Worm (Caenorhabditis elegans) whole organism, L2 larva: ENCODE data around the gene gei-4.

Source experiments
- C34F6.9 ChIP-seq: fragments of 150-350 bp; optimal IDR thresholded peaks from 2 replicates; lab custom pipeline; 2014; ENCODE audit warnings: missing biosample characterization, missing genetic modification characterization
- F13H6.1 ChIP-seq: sonication (generic microtip); optimal IDR thresholded peaks from 2 replicates; lab custom pipeline; 2016; ENCODE audit warnings: missing genetic modification characterization, missing compliant biosample characterization
- R02D3.7 ChIP-seq: fragments of 150-350 bp; optimal IDR thresholded peaks from 2 replicates; lab custom pipeline; 2014; ENCODE audit warnings: missing biosample characterization, missing genetic modification characterization
- Y55F3AM.14 ChIP-seq: fragments of 200-800 bp; sonication (Bioruptor generic); optimal IDR thresholded peaks from 2 replicates; lab custom pipeline; 2018; ENCODE audit warnings: mild to moderate bottlenecking, missing genetic modification characterization, missing compliant biosample characterization
- ZK546.5 ChIP-seq: sonication (generic microtip); optimal IDR thresholded peaks from 2 replicates; lab custom pipeline; 2017; ENCODE audit warnings: missing biosample characterization, missing genetic modification characterization
- alr-1 ChIP-seq: fragments of 150-350 bp; optimal IDR thresholded peaks from 2 replicates; lab custom pipeline; 2014; ENCODE audit warnings: missing biosample characterization, missing genetic modification characterization
- aly-2 ChIP-seq: fragments of 150-350 bp; optimal IDR thresholded peaks from 2 replicates; lab custom pipeline; 2014; ENCODE audit warnings: missing biosample characterization, missing genetic modification characterization
- ama-1 ChIP-seq: fragments of 150-350 bp; optimal IDR thresholded peaks from 2 replicates; lab custom pipeline; 2018; ENCODE audit warnings: inconsistent platforms
- blmp-1 ChIP-seq: sonication (generic microtip); optimal IDR thresholded peaks from 2 replicates; lab custom pipeline; 2017; ENCODE audit warnings: missing genetic modification characterization, mild to moderate bottlenecking, missing compliant biosample characterization, antibody characterized with exemption, moderate library complexity; ENCODE audit not compliant: insufficient read depth
- ceh-16 ChIP-seq: fragments of 150-350 bp; optimal IDR thresholded peaks from 2 replicates; lab custom pipeline; 2014; ENCODE audit warnings: missing biosample characterization, missing genetic modification characterization
- ceh-82 ChIP-seq: fragments of 150-350 bp; optimal IDR thresholded peaks from 2 replicates; lab custom pipeline; 2014; ENCODE audit warnings: missing biosample characterization, missing genetic modification characterization
- crh-2 ChIP-seq: sonication (generic microtip); optimal IDR thresholded peaks from 2 replicates; lab custom pipeline; 2017; ENCODE audit warnings: missing biosample characterization, missing genetic modification characterization
- elt-3 ChIP-seq: sonication (generic microtip); optimal IDR thresholded peaks from 2 replicates; lab custom pipeline; 2017; ENCODE audit warnings: missing biosample characterization, missing genetic modification characterization
- fos-1 ChIP-seq: fragments of 150-350 bp; optimal IDR thresholded peaks from 2 replicates; lab custom pipeline; 2014; ENCODE audit warnings: missing biosample characterization, missing genetic modification characterization
- gmeb-1 ChIP-seq: fragments of 150-350 bp; optimal IDR thresholded peaks from 2 replicates; lab custom pipeline; 2014; ENCODE audit warnings: missing biosample characterization, missing genetic modification characterization
- lin-11 ChIP-seq: fragments of 150-350 bp; sonication (generic microtip); optimal IDR thresholded peaks from 2 replicates; lab custom pipeline; 2014; ENCODE audit warnings: missing biosample characterization, missing genetic modification characterization, inconsistent platforms, mixed read lengths
- lin-13 ChIP-seq: fragments of 150-350 bp; optimal IDR thresholded peaks from 2 replicates; lab custom pipeline; 2014; ENCODE audit warnings: missing biosample characterization, missing genetic modification reagents, missing genetic modification characterization
- lsy-2 ChIP-seq, 2 experiments: fragments of 150-350 bp in 1 of 2; sonication (generic microtip) in 1 of 2; optimal IDR thresholded peaks; 2 replicates each; lab custom pipeline; 2014 to 2017; ENCODE audit warnings: missing biosample characterization in 2 of 2, missing genetic modification characterization in 2 of 2
- mbf-1 ChIP-seq: sonication (generic microtip); optimal IDR thresholded peaks from 2 replicates; lab custom pipeline; 2017; ENCODE audit warnings: missing biosample characterization, missing genetic modification characterization
- mdl-1 ChIP-seq, 2 experiments: fragments of 150-350 bp in 1 of 2; sonication (generic microtip) in 1 of 2; optimal IDR thresholded peaks; 2 replicates each; lab custom pipeline; 2017; ENCODE audit warnings: missing biosample characterization in 2 of 2, missing genetic modification characterization in 2 of 2
- nhr-10 ChIP-seq: sonication (generic microtip); optimal IDR thresholded peaks from 2 replicates; lab custom pipeline; 2017; ENCODE audit warnings: missing biosample characterization, missing genetic modification characterization
- nhr-11 ChIP-seq: fragments of 150-350 bp; optimal IDR thresholded peaks from 2 replicates; lab custom pipeline; 2014; ENCODE audit warnings: missing biosample characterization, missing genetic modification characterization
- nhr-12 ChIP-seq: fragments of 150-350 bp; optimal IDR thresholded peaks from 2 replicates; lab custom pipeline; 2014; ENCODE audit warnings: missing biosample characterization, missing genetic modification characterization
- nhr-129 ChIP-seq: fragments of 150-350 bp; optimal IDR thresholded peaks from 2 replicates; lab custom pipeline; 2014; ENCODE audit warnings: missing biosample characterization, missing genetic modification characterization
- nhr-21 ChIP-seq: fragments of 150-350 bp; optimal IDR thresholded peaks from 2 replicates; lab custom pipeline; 2014; ENCODE audit warnings: missing biosample characterization, missing genetic modification characterization
- nhr-23 ChIP-seq: fragments of 150-350 bp; optimal IDR thresholded peaks from 2 replicates; lab custom pipeline; 2014; ENCODE audit warnings: missing biosample characterization, missing genetic modification reagents, missing genetic modification characterization
- nhr-237 ChIP-seq: fragments of 150-350 bp; optimal IDR thresholded peaks from 2 replicates; lab custom pipeline; 2014; ENCODE audit warnings: missing biosample characterization, missing genetic modification characterization
- nhr-25 ChIP-seq: fragments of 150-350 bp; sonication (generic microtip); optimal IDR thresholded peaks from 3 replicates; lab custom pipeline; 2014; ENCODE audit warnings: missing biosample characterization, missing genetic modification characterization
- nhr-6 ChIP-seq: fragments of 150-350 bp; optimal IDR thresholded peaks from 2 replicates; lab custom pipeline; 2014; ENCODE audit warnings: missing biosample characterization, missing genetic modification characterization
- nhr-77 ChIP-seq: fragments of 150-350 bp; optimal IDR thresholded peaks from 2 replicates; lab custom pipeline; 2014; ENCODE audit warnings: missing biosample characterization, missing genetic modification characterization
- sma-3 ChIP-seq: sonication (generic microtip); optimal IDR thresholded peaks from 2 replicates; lab custom pipeline; 2016; ENCODE audit warnings: missing genetic modification reagents, missing genetic modification characterization, missing compliant biosample characterization
- sma-9 ChIP-seq, 2 experiments: fragments of 150-350 bp in 1 of 2; sonication (generic microtip) in 1 of 2; optimal IDR thresholded peaks; 2 replicates each; lab custom pipeline; 2014 to 2016; ENCODE audit warnings: missing genetic modification characterization in 2 of 2, mild to moderate bottlenecking in 1 of 2, missing biosample characterization in 1 of 2, missing compliant biosample characterization in 1 of 2, missing genetic modification reagents in 1 of 2, moderate library complexity in 1 of 2
- unc-55 ChIP-seq: fragments of 150-350 bp; sonication (generic microtip); optimal IDR thresholded peaks from 3 replicates; lab custom pipeline; 2014; ENCODE audit warnings: missing biosample characterization, missing genetic modification reagents, missing genetic modification characterization
- unc-62 ChIP-seq: fragments of 150-350 bp; optimal IDR thresholded peaks from 2 replicates; lab custom pipeline; 2014; ENCODE audit warnings: missing biosample characterization, missing genetic modification reagents, missing genetic modification characterization
- ztf-1 ChIP-seq: fragments of 200-800 bp; sonication (Bioruptor generic); conservative IDR thresholded peaks from 2 replicates; pipeline ENCODE4 v1.3.6; 2022; ENCODE audit warnings: missing genetic modification characterization, missing compliant biosample characterization
- ztf-11 ChIP-seq: sonication (generic microtip); optimal IDR thresholded peaks from 2 replicates; lab custom pipeline; 2017; ENCODE audit warnings: missing biosample characterization, missing genetic modification characterization
- ztf-4 ChIP-seq: fragments of 150-350 bp; optimal IDR thresholded peaks from 2 replicates; lab custom pipeline; 2014; ENCODE audit warnings: missing biosample characterization, missing genetic modification characterization

Gene gei-4

DNA sequence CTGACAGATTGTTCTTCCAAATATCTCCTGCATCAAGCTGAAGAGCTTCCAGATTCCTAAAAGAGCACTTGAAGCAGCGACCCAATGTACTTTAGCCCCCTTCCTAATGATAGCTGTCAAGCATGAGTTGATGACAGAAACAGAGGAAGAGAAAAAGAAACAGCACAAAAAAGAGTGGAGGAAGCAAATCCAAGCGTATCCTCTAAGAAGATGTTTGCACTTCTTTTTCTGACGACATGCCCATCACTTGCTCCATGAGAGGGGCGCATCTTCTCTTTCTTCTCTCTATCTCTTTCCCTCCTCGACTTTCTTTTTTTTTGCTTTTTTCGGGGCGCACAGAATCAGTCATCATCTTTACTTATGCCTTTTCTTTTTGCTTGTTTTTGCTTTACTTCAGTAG, 5.7 kb upstream of the gei-4 start:
- peak; percentile 29 for TF ChIP-seq unc-55 (GFP tag; lab: Kevin White, UChicago)
- no peak for TF ChIP-seq ztf-1 (GFP tag; lab: Robert Waterston, UW)
- TF ChIP-seq nhr-129: peak; percentile 39
- peak; percentile 28 for TF ChIP-seq C34F6.9 (tag; lab: Kevin White, UChicago)
- peak in 1 of 2 experiments; percentile 4 for TF ChIP-seq lsy-2 (tag; optimal IDR thresholded peaks at IDR 0.05; lab: Kevin White, UChicago)

DNA sequence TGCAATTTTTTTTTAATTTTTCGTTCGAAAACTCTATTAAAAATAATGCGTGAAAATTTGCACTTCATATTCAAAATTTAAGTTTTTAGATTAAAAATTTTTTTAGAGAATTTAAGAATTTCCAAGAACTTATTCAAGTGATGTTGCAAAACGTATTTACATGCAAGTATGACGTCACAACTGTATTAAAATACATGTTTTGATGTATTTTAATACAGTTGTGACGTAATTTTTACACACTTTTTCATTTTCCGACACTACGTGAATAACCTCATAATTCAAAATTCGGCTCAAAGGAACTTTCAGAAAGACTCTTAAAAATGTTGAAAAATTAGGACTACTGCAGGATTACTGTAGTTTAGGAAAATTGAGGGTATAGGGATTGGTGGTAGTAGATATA, 3.5 kb upstream of the gei-4 start:
- TF ChIP-seq nhr-237 (tag; lab: Kevin White, UChicago) (no peak), nhr-77 (tag; lab: Kevin White, UChicago) (no peak), aly-2 (no peak), F13H6.1 (tag; lab: Kevin White, UChicago) (no peak)

DNA sequence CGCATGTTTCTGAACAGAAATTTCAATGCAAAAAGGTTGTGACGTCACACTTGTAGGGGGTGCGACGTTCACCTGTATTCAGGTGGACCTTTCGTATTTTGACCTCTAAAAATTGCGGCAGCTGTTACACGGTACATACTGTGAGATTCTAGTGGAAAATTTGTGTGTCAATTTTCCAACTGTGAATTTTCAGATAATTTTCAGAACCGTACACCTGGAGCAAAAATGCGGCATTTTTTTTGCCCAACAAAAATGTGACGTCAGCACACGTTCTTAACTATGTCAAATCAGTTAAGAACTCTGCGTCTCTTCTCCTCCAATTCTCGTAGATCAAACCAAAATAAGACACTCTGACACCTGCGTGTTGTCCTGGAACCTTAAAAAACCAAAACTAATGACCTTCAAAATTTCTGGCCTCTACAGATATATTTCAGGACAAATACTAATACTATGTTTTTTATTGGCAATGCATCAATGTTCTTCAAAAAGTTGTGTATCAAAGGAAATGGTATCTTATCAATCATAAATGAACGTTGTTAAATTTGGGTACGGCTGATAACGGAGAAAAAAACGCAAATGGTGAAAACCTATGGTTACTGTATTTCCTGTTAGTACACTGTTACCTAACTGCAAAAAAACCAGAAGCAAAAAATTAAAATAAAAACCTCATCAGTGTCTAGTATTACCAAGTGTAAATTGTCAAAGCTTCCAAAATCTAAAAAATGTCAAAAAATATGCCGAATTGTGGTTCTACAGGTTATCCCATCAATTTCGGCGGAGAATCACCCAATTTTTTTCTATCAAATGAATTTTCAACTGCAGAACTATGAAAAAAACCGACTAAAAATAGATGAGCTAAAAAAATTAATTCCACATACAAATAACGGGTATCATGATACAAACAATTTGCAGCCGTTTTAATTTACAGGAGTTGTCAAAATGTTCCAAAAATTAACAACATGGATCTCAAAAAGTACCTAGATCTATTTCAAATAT, 2.6 kb upstream of the gei-4 start:
- TF ChIP-seq unc-55 (GFP tag; lab: Kevin White, UChicago) (no peak), fos-1 (tag; lab: Kevin White, UChicago) (peak; percentile 20), lsy-2 (tag; optimal IDR thresholded peaks at IDR 0.05; lab: Kevin White, UChicago) (no peak), mbf-1 (no peak)

DNA sequence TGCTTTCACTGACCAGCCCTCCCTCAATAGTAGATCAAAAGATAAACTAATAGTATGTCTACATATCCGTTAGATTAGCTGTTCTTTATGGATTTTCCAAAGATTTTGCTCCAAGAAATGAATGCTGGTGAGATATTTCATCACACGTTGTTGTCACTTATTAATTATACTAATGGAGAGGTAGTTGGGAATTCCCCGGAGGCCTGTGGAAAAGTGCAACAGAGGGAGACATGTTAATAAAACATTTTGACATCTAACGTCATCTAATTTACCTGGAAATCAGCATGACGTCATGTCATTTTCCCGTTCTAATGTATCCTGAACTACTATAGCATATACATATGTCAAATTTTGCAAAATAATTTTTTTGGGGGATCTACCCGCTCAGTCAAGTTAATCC, 1.6 kb downstream of the gei-4 start:
- peak; percentile 12 for TF ChIP-seq sma-9 (GFP tag; optimal IDR thresholded peaks at IDR 0.05; lab: Kevin White, UChicago)
- TF ChIP-seq sma-9 (tag; optimal IDR thresholded peaks at IDR 0.05; lab: Kevin White, UChicago): no peak
- TF ChIP-seq sma-3: no peak

DNA sequence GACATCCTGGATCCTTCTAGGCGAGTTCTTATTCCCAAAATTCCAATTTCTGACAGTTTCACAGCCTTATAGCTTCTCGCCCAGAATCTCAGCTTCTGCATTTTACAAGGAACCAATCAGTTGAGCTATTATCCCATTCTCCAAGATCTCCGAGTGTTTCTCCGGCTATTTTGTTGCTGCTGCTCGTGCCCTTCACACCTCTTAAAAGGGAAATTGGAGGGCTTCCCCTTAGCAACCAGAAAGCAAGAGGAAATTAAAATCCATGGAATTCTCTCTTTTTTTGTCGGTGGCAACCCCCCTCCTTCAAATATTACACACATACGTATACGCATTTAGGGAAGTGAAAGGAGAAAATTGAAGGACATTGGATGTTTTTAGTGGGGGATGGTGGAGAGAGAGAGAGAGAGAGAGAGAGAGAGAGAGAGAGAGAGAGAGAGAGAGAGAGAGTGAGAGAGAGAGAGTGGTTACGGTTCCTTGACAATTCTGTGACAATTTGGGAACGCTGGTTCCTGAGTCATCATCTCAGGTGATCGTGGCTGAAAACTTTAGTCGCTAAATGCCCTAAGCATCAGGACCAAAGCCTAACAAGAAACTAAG, 2.6 kb downstream of the gei-4 start:
- peak; percentile 12 for TF ChIP-seq fos-1 (tag; lab: Kevin White, UChicago)
- TF ChIP-seq unc-55 (GFP tag; lab: Kevin White, UChicago): no peak
- TF ChIP-seq nhr-25 (tag; lab: Kevin White, UChicago): peak; percentile 86
- peak; percentile 66 for TF ChIP-seq nhr-6 (tag; lab: Kevin White, UChicago)
- TF ChIP-seq ama-1 (lab: Kevin White, UChicago): peak; percentile 40
- TF ChIP-seq ceh-16 (tag; lab: Kevin White, UChicago): peak; percentile 35
- peak; percentile 79 for TF ChIP-seq blmp-1 (tag; lab: Kevin White, UChicago)
- peak in 1 of 2 experiments; percentile 14 for TF ChIP-seq lsy-2 (tag; optimal IDR thresholded peaks at IDR 0.05; lab: Kevin White, UChicago)
- no peak for TF ChIP-seq nhr-10 (tag; lab: Kevin White, UChicago)
- peak; percentile 18 for TF ChIP-seq lin-13 (GFP tag; lab: Kevin White, UChicago)
- TF ChIP-seq, all 48 proteins: peak for 8

DNA sequence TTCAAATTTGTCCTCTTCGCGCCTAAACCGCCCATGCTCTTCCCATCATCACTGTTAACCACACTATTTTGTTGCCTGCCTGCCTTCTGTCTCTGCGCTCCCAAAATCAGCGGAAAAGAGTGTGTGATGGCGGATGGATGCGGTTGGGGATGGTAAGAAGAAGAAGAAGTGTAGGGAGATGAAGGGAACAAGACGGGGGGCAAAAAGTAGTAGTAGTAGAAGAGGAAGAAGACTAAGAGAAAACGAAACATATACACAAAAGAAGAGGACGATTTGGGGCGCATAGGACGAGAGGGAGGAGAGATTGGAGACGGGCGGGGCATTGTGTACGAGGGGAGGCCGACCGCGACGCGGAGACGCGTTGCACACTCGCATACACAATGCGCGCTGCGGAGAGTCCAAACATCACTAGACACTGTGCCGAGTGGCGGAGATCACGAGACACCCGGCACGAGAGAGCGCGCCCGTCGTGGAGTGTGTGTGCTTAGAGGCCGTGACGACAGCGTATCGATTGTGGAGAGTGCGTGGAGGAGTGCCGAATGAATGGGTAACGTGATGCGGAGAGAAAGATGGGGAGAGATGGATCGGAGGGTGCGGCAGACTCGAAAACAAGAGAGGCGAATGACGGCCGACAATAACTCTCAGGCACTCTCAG, 5.0 kb downstream of the gei-4 start:
- TF ChIP-seq R02D3.7 (tag; lab: Kevin White, UChicago) (no peak), mbf-1 (no peak), ztf-11 (tag; lab: Kevin White, UChicago) (no peak), mdl-1 (tag; optimal IDR thresholded peaks at IDR 0.05; lab: Kevin White, UChicago) (peak; percentile 64 to 88), crh-2 (tag; lab: Kevin White, UChicago) (peak; percentile 91), nhr-6 (tag; lab: Kevin White, UChicago) (peak; percentile 61), fos-1 (tag; lab: Kevin White, UChicago) (peak; percentile 57), Y55F3AM.14 (GFP tag; lab: Kevin White, UChicago) (peak; percentile 80), elt-3 (no peak), ztf-4 (tag; lab: Kevin White, UChicago) (peak; percentile 84), nhr-23 (tag; lab: Kevin White, UChicago) (no peak), nhr-21 (tag; lab: Kevin White, UChicago) (peak; percentile 94), nhr-12 (tag; lab: Kevin White, UChicago) (no peak), alr-1 (tag; lab: Kevin White, UChicago) (no peak), C34F6.9 (tag; lab: Kevin White, UChicago) (peak; percentile 91), sma-9 (GFP tag; optimal IDR thresholded peaks at IDR 0.05; lab: Kevin White, UChicago) (peak; percentile 86), sma-9 (tag; optimal IDR thresholded peaks at IDR 0.05; lab: Kevin White, UChicago) (no peak), unc-55 (GFP tag; lab: Kevin White, UChicago) (peak; percentile 86), ZK546.5 (tag; lab: Kevin White, UChicago) (peak; percentile 33), nhr-25 (tag; lab: Kevin White, UChicago) (peak; percentile 86), lin-11 (peak; percentile 94), gmeb-1 (tag; lab: Kevin White, UChicago) (peak; percentile 69), unc-62 (peak; percentile 81), blmp-1 (tag; lab: Kevin White, UChicago) (peak; percentile 66), ceh-82 (tag; lab: Kevin White, UChicago) (peak; percentile 68), nhr-11 (no peak)
